Fruit fly (Drosophila melanogaster): ENCODE measurements around the gene dmt.

The dmt gene

DNA sequence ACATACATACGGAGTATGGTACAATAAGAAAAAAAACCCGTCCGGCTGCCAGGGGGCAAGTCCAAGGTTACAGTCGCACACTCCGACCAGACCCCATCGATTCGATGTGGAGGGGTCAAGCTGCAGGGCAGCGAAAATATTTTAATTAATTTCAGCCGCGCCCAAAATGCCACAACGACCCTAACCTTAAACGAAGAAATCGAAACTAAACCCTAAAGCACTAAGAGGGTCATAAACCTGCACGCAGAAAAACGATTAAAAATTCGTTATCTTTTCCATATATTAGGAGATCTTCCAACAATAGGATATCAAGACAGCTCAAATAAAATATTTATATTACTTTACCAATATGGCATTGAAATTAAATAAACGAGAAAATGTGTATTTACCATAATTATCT is 9.0 kb upstream of the dmt start (continued):
- TF ChIP-seq HLH3B (GFP tag; IDR thresholded peaks at IDR 0.05) = no peak
- TF ChIP-seq CG17612 (GFP tag; IDR thresholded peaks at IDR 0.05) = no peak
- TF ChIP-seq CG2116 (GFP tag; optimal IDR thresholded peaks at IDR 0.05) = no peak
- no peak for TF ChIP-seq gsb-n (tag; optimal IDR thresholded peaks at IDR 0.05)
- TF ChIP-seq CG10209 (GFP tag; optimal IDR thresholded peaks at IDR 0.05) = no peak
- no peak for TF ChIP-seq CG4617 (GFP tag; optimal IDR thresholded peaks at IDR 0.05; ENCODE audit: borderline replicate concordance)
- no peak for TF ChIP-seq Antp (GFP tag; optimal IDR thresholded peaks at IDR 0.05)
- no peak for TF ChIP-seq Max (GFP tag; optimal IDR thresholded peaks at IDR 0.05)
- TF ChIP-seq zfh2 (GFP tag; optimal IDR thresholded peaks at IDR 0.05) = no peak
- no peak for TF ChIP-seq CG42726 (GFP tag; IDR thresholded peaks at IDR 0.05; ENCODE audit: partially characterized antibody)
- TF ChIP-seq CG13775 (GFP tag; optimal IDR thresholded peaks at IDR 0.05) = no peak
- TF ChIP-seq corto (GFP tag; optimal IDR thresholded peaks at IDR 0.05) = no peak
- no peak for TF ChIP-seq CkIIα-i1 (GFP tag; IDR thresholded peaks at IDR 0.05)
- TF ChIP-seq odd (GFP tag; optimal IDR thresholded peaks at IDR 0.05) = no peak
- TF ChIP-seq exex (tag; optimal IDR thresholded peaks at IDR 0.05) = no peak
- peak; percentile 34 for TF ChIP-seq NfI (GFP tag; optimal IDR thresholded peaks at IDR 0.05)
- no peak for TF ChIP-seq btn (GFP tag; optimal IDR thresholded peaks at IDR 0.05)
- no peak for TF ChIP-seq lmd (GFP tag; IDR thresholded peaks at IDR 0.05)
- peak; percentile 30 for TF ChIP-seq CG17359 (tag; optimal IDR thresholded peaks at IDR 0.05)
- TF ChIP-seq Hr51 (GFP tag; optimal IDR thresholded peaks at IDR 0.05) = peak in 1 of 2 experiments; percentile 64
- TF ChIP-seq CG10654 (GFP tag; optimal IDR thresholded peaks at IDR 0.05) = no peak
- TF ChIP-seq sug (tag; optimal IDR thresholded peaks at IDR 0.05) = no peak
- no peak for TF ChIP-seq Hr39 (optimal IDR thresholded peaks at IDR 0.05)
- TF ChIP-seq insv (GFP tag; optimal IDR thresholded peaks at IDR 0.05) = no peak
- TF ChIP-seq CG12155 (GFP tag; optimal IDR thresholded peaks at IDR 0.05) = peak; percentile 4
- no peak for TF ChIP-seq klu (GFP tag; IDR thresholded peaks at IDR 0.05)
- TF ChIP-seq CG6791 (GFP tag; IDR thresholded peaks at IDR 0.05; ENCODE audit: partially characterized antibody) = no peak
- no peak for TF ChIP-seq CG3995 (GFP tag; optimal IDR thresholded peaks at IDR 0.05)
- TF ChIP-seq fu2 (GFP tag; optimal IDR thresholded peaks at IDR 0.05) = no peak
- TF ChIP-seq PHDP (tag; optimal IDR thresholded peaks at IDR 0.05) = peak; percentile 2
- no peak for TF ChIP-seq Jarid2 (GFP tag; optimal IDR thresholded peaks at IDR 0.05)
- no peak for TF ChIP-seq amos (GFP tag; IDR thresholded peaks at IDR 0.05; ENCODE audit: partially characterized antibody)
- no peak for TF ChIP-seq knrl (GFP tag; IDR thresholded peaks at IDR 0.05; ENCODE audit: partially characterized antibody)
- TF ChIP-seq dati (GFP tag; IDR thresholded peaks at IDR 0.05) = no peak
- no peak for TF ChIP-seq pnt (GFP tag; optimal IDR thresholded peaks at IDR 0.05)
- TF ChIP-seq croc (GFP tag; conservative IDR thresholded peaks at IDR 0.05) = no peak
- no peak for TF ChIP-seq dysf (GFP tag; IDR thresholded peaks at IDR 0.05)
- TF ChIP-seq sr (GFP tag; IDR thresholded peaks at IDR 0.05) = no peak
- no peak for TF ChIP-seq CG15011 (GFP tag; optimal IDR thresholded peaks at IDR 0.05)
- TF ChIP-seq schlank (tag; optimal IDR thresholded peaks at IDR 0.05) = no peak
- peak; percentile 13 for TF ChIP-seq Xbp1 (GFP tag; optimal IDR thresholded peaks at IDR 0.05)
- TF ChIP-seq trem (tag; optimal IDR thresholded peaks at IDR 0.05) = no peak
- TF ChIP-seq CG17328 (GFP tag; IDR thresholded peaks at IDR 0.05) = no peak
- no peak for TF ChIP-seq nau (GFP tag; optimal IDR thresholded peaks at IDR 0.05)
- no peak for TF ChIP-seq mld (GFP tag; IDR thresholded peaks at IDR 0.05; ENCODE audit: partially characterized antibody)
- no peak for TF ChIP-seq cad (GFP tag; optimal IDR thresholded peaks at IDR 0.05)
- no peak for TF ChIP-seq CG3065 (GFP tag; optimal IDR thresholded peaks at IDR 0.05)
- no peak for TF ChIP-seq oc (tag; optimal IDR thresholded peaks at IDR 0.05)
- TF ChIP-seq ttk (GFP tag; IDR thresholded peaks at IDR 0.05) = no peak
- no peak for TF ChIP-seq tup (GFP tag; optimal IDR thresholded peaks at IDR 0.05)
- no peak for TF ChIP-seq chinmo (GFP tag; IDR thresholded peaks at IDR 0.05; ENCODE audit: partially characterized antibody)
